Fruit fly (Drosophila melanogaster) whole organism, embryonic: ENCODE data around the gene Pex2.

ENCODE experiments used
- BEAF-32 ChIP-seq: fragments of 200-800 bp; sonication (Bioruptor generic); optimal IDR thresholded peaks from 3 replicates; lab custom pipeline; 2017; ENCODE audit warnings: missing biosample characterization, missing genetic modification characterization, mild to moderate bottlenecking, moderate library complexity, missing genetic modification reagents
- CG10431 ChIP-seq: fragments of 200-800 bp; sonication (Bioruptor generic); optimal IDR thresholded peaks from 3 replicates; lab custom pipeline; 2018; ENCODE audit warnings: missing biosample characterization, mild to moderate bottlenecking, missing genetic modification characterization
- CG1233 ChIP-seq: fragments of 200-800 bp; sonication (Bioruptor generic); optimal IDR thresholded peaks from 4 replicates; lab custom pipeline; 2018; ENCODE audit warnings: missing biosample characterization, mild to moderate bottlenecking, missing genetic modification characterization
- CG13287 ChIP-seq: fragments of 200-800 bp; sonication (Bioruptor generic); IDR thresholded peaks from 2 replicates; pipeline ENCODE4 v1.3.6; 2022; ENCODE audit warnings: missing biosample characterization, missing genetic modification characterization; ENCODE audit not compliant: partially characterized antibody
- CG13296 ChIP-seq: fragments of 200-800 bp; sonication (Bioruptor generic); optimal IDR thresholded peaks from 3 replicates; lab custom pipeline; 2018; ENCODE audit warnings: missing biosample characterization, mild to moderate bottlenecking, missing genetic modification characterization
- CG14710 ChIP-seq: fragments of 200-800 bp; sonication (Bioruptor generic); optimal IDR thresholded peaks from 3 replicates; lab custom pipeline; 2019; ENCODE audit warnings: missing biosample characterization, mild to moderate bottlenecking, missing genetic modification characterization, moderate library complexity
- CG16779 ChIP-seq: fragments of 200-800 bp; sonication (Bioruptor generic); IDR thresholded peaks from 2 replicates; pipeline ENCODE4 v1.3.6; 2022; ENCODE audit warnings: missing biosample characterization, missing genetic modification characterization
- CG16813 ChIP-seq: fragments of 200-800 bp; sonication (Bioruptor generic); IDR thresholded peaks from 3 replicates; pipeline ENCODE4 v1.3.6; 2022; ENCODE audit warnings: missing biosample characterization, missing genetic modification characterization; ENCODE audit not compliant: partially characterized antibody
- CG2712 ChIP-seq: fragments of 200-800 bp; optimal IDR thresholded peaks from 3 replicates; lab custom pipeline; 2019; ENCODE audit warnings: missing biosample characterization, mild to moderate bottlenecking, missing genetic modification characterization, moderate library complexity
- CG2875 ChIP-seq: fragments of 200-800 bp; sonication (Bioruptor generic); optimal IDR thresholded peaks from 2 replicates; lab custom pipeline; 2017; ENCODE audit warnings: missing biosample characterization, mild to moderate bottlenecking, missing genetic modification characterization, missing genetic modification reagents
- CG2889 ChIP-seq: fragments of 200-800 bp; sonication (Bioruptor generic); IDR thresholded peaks from 3 replicates; pipeline ENCODE4 v1.3.6; 2022; ENCODE audit warnings: missing biosample characterization, missing genetic modification characterization
- CG3281 ChIP-seq: fragments of 200-800 bp; sonication (Bioruptor generic); optimal IDR thresholded peaks from 3 replicates; lab custom pipeline; 2017; ENCODE audit warnings: missing biosample characterization, mild to moderate bottlenecking, missing genetic modification characterization
- CG42726 ChIP-seq: fragments of 200-800 bp; sonication (Bioruptor generic); IDR thresholded peaks from 2 replicates; pipeline ENCODE4 v1.3.6; 2022; ENCODE audit warnings: missing biosample characterization, missing genetic modification characterization; ENCODE audit not compliant: partially characterized antibody
- CG4424 ChIP-seq: fragments of 200-800 bp; sonication (Bioruptor generic); optimal IDR thresholded peaks from 3 replicates; lab custom pipeline; 2016; ENCODE audit warnings: missing biosample characterization, missing genetic modification characterization
- CG4617 ChIP-seq: fragments of 200-800 bp; sonication (Bioruptor generic); optimal IDR thresholded peaks from 3 replicates; lab custom pipeline; 2016; ENCODE audit warnings: missing biosample characterization, missing genetic modification characterization, borderline replicate concordance
- CG7786 ChIP-seq: fragments of 200-800 bp; sonication (Bioruptor generic); optimal IDR thresholded peaks from 2 replicates; lab custom pipeline; 2016; ENCODE audit warnings: missing biosample characterization, missing genetic modification characterization
- CG7839 ChIP-seq: fragments of 200-800 bp; sonication (Bioruptor generic); optimal IDR thresholded peaks from 3 replicates; lab custom pipeline; 2018; ENCODE audit warnings: missing biosample characterization, mild to moderate bottlenecking, missing genetic modification characterization, moderate library complexity
- CG7963 ChIP-seq: fragments of 200-800 bp; sonication (Bioruptor generic); IDR thresholded peaks from 3 replicates; pipeline ENCODE4 v1.3.6; 2022; ENCODE audit warnings: missing biosample characterization, missing genetic modification characterization; ENCODE audit not compliant: partially characterized antibody
- CG9932 ChIP-seq: fragments of 200-800 bp; sonication (Bioruptor generic); IDR thresholded peaks from 2 replicates; pipeline ENCODE4 v1.3.6; 2022; ENCODE audit warnings: missing biosample characterization, missing genetic modification characterization
- D ChIP-seq, 2 experiments: fragments of 200-800 bp in 1 of 2; fragments of >200 bp in 1 of 2; sonication (Bioruptor generic) in 1 of 2; optimal IDR thresholded peaks; 2 replicates in 1 of 2; 3 replicates in 1 of 2; lab custom pipeline; 2017; ENCODE audit warnings: mild to moderate bottlenecking in 1 of 2, missing biosample characterization in 1 of 2, missing genetic modification characterization in 1 of 2, missing genetic modification reagents in 1 of 2
- Dll ChIP-seq: fragments of 200-800 bp; sonication (Bioruptor generic); IDR thresholded peaks from 4 replicates; pipeline ENCODE4 v1.3.6; 2022; ENCODE audit warnings: missing biosample characterization, missing genetic modification characterization; ENCODE audit not compliant: partially characterized antibody
- Doc3 ChIP-seq: fragments of 200-800 bp; sonication (Bioruptor generic); IDR thresholded peaks from 3 replicates; pipeline ENCODE4 v1.3.6; 2022; ENCODE audit warnings: missing biosample characterization, missing genetic modification characterization; ENCODE audit not compliant: partially characterized antibody
- Hmr ChIP-seq: fragments of 200-800 bp; sonication (Bioruptor generic); optimal IDR thresholded peaks from 3 replicates; lab custom pipeline; 2017; ENCODE audit warnings: mild to moderate bottlenecking, missing biosample characterization, missing genetic modification reagents, missing genetic modification characterization
- Max ChIP-seq: fragments of 200-800 bp; sonication (Bioruptor generic); optimal IDR thresholded peaks from 2 replicates; lab custom pipeline; 2016; ENCODE audit warnings: missing biosample characterization, mild to moderate bottlenecking, missing genetic modification characterization
- Mes4 ChIP-seq: fragments of 200-800 bp; sonication (Bioruptor generic); optimal IDR thresholded peaks from 2 replicates; lab custom pipeline; 2016; ENCODE audit warnings: missing biosample characterization, missing genetic modification characterization
- NC2β ChIP-seq: fragments of 200-800 bp; sonication (Bioruptor generic); optimal IDR thresholded peaks from 2 replicates; lab custom pipeline; 2016; ENCODE audit warnings: missing biosample characterization, missing genetic modification characterization
- PHDP ChIP-seq: fragments of 200-800 bp; sonication (Bioruptor generic); optimal IDR thresholded peaks from 3 replicates; lab custom pipeline; 2018; ENCODE audit warnings: missing biosample characterization, mild to moderate bottlenecking, missing genetic modification characterization, moderate library complexity
- ab ChIP-seq: fragments of 200-800 bp; sonication (Bioruptor generic); optimal IDR thresholded peaks from 2 replicates; lab custom pipeline; 2016; ENCODE audit warnings: missing biosample characterization, missing genetic modification characterization
- amos ChIP-seq: fragments of 200-800 bp; sonication (Bioruptor generic); IDR thresholded peaks from 2 replicates; pipeline ENCODE4 v1.3.6; 2022; ENCODE audit warnings: missing biosample characterization, missing genetic modification characterization; ENCODE audit not compliant: partially characterized antibody
- bab2 ChIP-seq: fragments of 200-800 bp; sonication (Bioruptor generic); optimal IDR thresholded peaks from 2 replicates; lab custom pipeline; 2016; ENCODE audit warnings: missing biosample characterization, missing genetic modification characterization
- chif ChIP-seq, 2 experiments: fragments of 200-800 bp; sonication (Bioruptor generic); optimal IDR thresholded peaks; 3 replicates each; lab custom pipeline; 2016; ENCODE audit warnings: missing biosample characterization in 2 of 2, missing genetic modification characterization in 2 of 2
- chm ChIP-seq: fragments of 200-800 bp; sonication (Bioruptor generic); IDR thresholded peaks from 2 replicates; pipeline ENCODE4 v1.3.6; 2022; ENCODE audit warnings: missing biosample characterization, missing genetic modification characterization
- croc ChIP-seq: fragments of 200-800 bp; sonication (Bioruptor generic); conservative IDR thresholded peaks from 3 replicates; pipeline ENCODE4 v1.3.6; 2022; ENCODE audit warnings: missing biosample characterization, missing genetic modification characterization
- inv ChIP-seq: fragments of 200-800 bp; sonication (Bioruptor generic); IDR thresholded peaks from 2 replicates; pipeline ENCODE4 v1.3.6; 2022; ENCODE audit warnings: missing biosample characterization, missing genetic modification characterization; ENCODE audit not compliant: partially characterized antibody
- lilli ChIP-seq: fragments of 200-800 bp; sonication (Bioruptor generic); optimal IDR thresholded peaks from 3 replicates; lab custom pipeline; 2016; ENCODE audit warnings: missing biosample characterization, missing genetic modification characterization
- maf-S ChIP-seq: fragments of 200-800 bp; sonication (Bioruptor generic); optimal IDR thresholded peaks from 2 replicates; lab custom pipeline; 2016; ENCODE audit warnings: missing biosample characterization, missing genetic modification characterization
- nerfin-1 ChIP-seq: fragments of 200-800 bp; sonication (Bioruptor generic); optimal IDR thresholded peaks from 3 replicates; lab custom pipeline; 2019; ENCODE audit warnings: missing biosample characterization, mild to moderate bottlenecking, missing genetic modification characterization, moderate library complexity
- prd ChIP-seq, 3 experiments: fragments of >200 bp in 2 of 3; fragments of 200-800 bp in 1 of 3; sonication (Bioruptor generic) in 1 of 3; optimal IDR thresholded peaks in 2 of 3; IDR thresholded peaks in 1 of 3; 2 replicates in 2 of 3; 3 replicates in 1 of 3; pipeline versions ENCODE4 v1.3.6 to Lab custom; 2017 to 2022; ENCODE audit warnings: missing biosample characterization in 1 of 3, missing genetic modification characterization in 1 of 3
- scrt ChIP-seq: fragments of 200-800 bp; sonication (Bioruptor generic); optimal IDR thresholded peaks from 2 replicates; lab custom pipeline; 2018; ENCODE audit warnings: missing biosample characterization, mild to moderate bottlenecking, missing genetic modification characterization, moderate library complexity
- sisA ChIP-seq: fragments of 200-800 bp; sonication (Bioruptor generic); IDR thresholded peaks from 2 replicates; pipeline ENCODE4 v1.3.6; 2022; ENCODE audit warnings: missing biosample characterization, missing genetic modification characterization
- tna ChIP-seq: fragments of 200-800 bp; sonication (Bioruptor generic); IDR thresholded peaks from 2 replicates; pipeline ENCODE4 v1.3.6; 2022; ENCODE audit warnings: missing biosample characterization, missing genetic modification characterization; ENCODE audit not compliant: partially characterized antibody
- tx ChIP-seq: fragments of 200-800 bp; sonication (Bioruptor generic); optimal IDR thresholded peaks from 2 replicates; lab custom pipeline; 2016; ENCODE audit warnings: missing biosample characterization, missing genetic modification characterization
- zen ChIP-seq: fragments of 200-800 bp; sonication (Bioruptor generic); optimal IDR thresholded peaks from 3 replicates; lab custom pipeline; 2018; ENCODE audit warnings: missing biosample characterization, mild to moderate bottlenecking, missing genetic modification characterization, moderate library complexity

The Pex2 gene

dm6 chr3L:8338921-8339320, at the start of gene Pex2 (continued):
- 0 out of 3 replicates have a peak, but pooled peaks have one; percentile 21 for TF ChIP-seq Doc3 (GFP tag; lab: Robert Waterston, UW)

dm6 chr3L:8289336-8290258, 49.3 kb upstream of the Pex2 start, which contains the start of gene cert:
TSS of gene cert (minus strand) at chr3L:8289870.
- no peak for TF ChIP-seq D (optimal IDR thresholded peaks at IDR 0.05; lab: Kevin White, UChicago)
- TF ChIP-seq D (GFP tag; optimal IDR thresholded peaks at IDR 0.05; lab: Kevin White, UChicago), result no peak
- no peak for TF ChIP-seq croc (GFP tag; lab: Robert Waterston, UW)
- TF ChIP-seq Max (GFP tag; lab: Kevin White, UChicago), result peak; percentile 25
- peak; percentile 53; the same call in 1 of the 2 replicates for TF ChIP-seq CG9932
- peak; percentile 8 for TF ChIP-seq CG13296 (GFP tag; lab: Kevin White, UChicago)
- peak; percentile 36 for TF ChIP-seq CG7786
- peak; percentile 48 for TF ChIP-seq lilli (GFP tag; lab: Kevin White, UChicago)
- TF ChIP-seq chm (GFP tag; lab: Robert Waterston, UW), result 0 out of 2 replicates have a peak, but pooled peaks have one; percentile 14
- peak; percentile 94 for TF ChIP-seq CG13287
- peak; percentile 26 for TF ChIP-seq scrt
- TF ChIP-seq CG2875 (GFP tag; lab: Kevin White, UChicago), result no peak
- peak; percentile 35 for TF ChIP-seq bab2 (GFP tag; lab: Kevin White, UChicago)
- TF ChIP-seq CG16813, result peak; percentile 89
- no peak for TF ChIP-seq sisA
- no peak for TF ChIP-seq chif (GFP tag; optimal IDR thresholded peaks at IDR 0.05; lab: Kevin White, UChicago)
- peak; percentile 15 for TF ChIP-seq PHDP (tag; lab: Kevin White, UChicago)
- no peak for TF ChIP-seq CG3281 (GFP tag; lab: Kevin White, UChicago)
- no peak for TF ChIP-seq CG1233 (GFP tag; lab: Kevin White, UChicago)
- TF ChIP-seq inv (GFP tag; lab: Robert Waterston, UW), result peak; percentile 87
- peak; percentile 80; the same call in 1 of the 2 replicates for TF ChIP-seq CG42726
- TF ChIP-seq CG7963 (GFP tag; lab: Robert Waterston, UW), result peak; percentile 81
- peak; percentile 33 for TF ChIP-seq NC2β (GFP tag; lab: Kevin White, UChicago)
- peak; percentile 17 for TF ChIP-seq CG2712 (tag; lab: Kevin White, UChicago)
- TF ChIP-seq prd (optimal IDR thresholded peaks at IDR 0.05; lab: Kevin White, UChicago), result no peak
- TF ChIP-seq prd (GFP tag; IDR thresholded peaks at IDR 0.05; lab: Robert Waterston, UW), result 0 out of 3 replicates have a peak, but pooled peaks have one; percentile 11
- TF ChIP-seq tna (GFP tag; lab: Robert Waterston, UW), result peak; percentile 76
- peak; percentile 12 for TF ChIP-seq maf-S (GFP tag; lab: Kevin White, UChicago)
- peak; percentile 43 for TF ChIP-seq CG4424 (GFP tag; lab: Kevin White, UChicago)
- peak; percentile 92 for TF ChIP-seq Dll (GFP tag; lab: Robert Waterston, UW)
- TF ChIP-seq CG10431 (GFP tag; lab: Kevin White, UChicago), result no peak
- no peak for TF ChIP-seq nerfin-1 (tag; lab: Kevin White, UChicago)
- no peak for TF ChIP-seq ab (GFP tag; lab: Kevin White, UChicago)
- peak; percentile 91 for TF ChIP-seq amos (GFP tag; lab: Robert Waterston, UW)
- TF ChIP-seq tx (GFP tag; lab: Kevin White, UChicago), result peak; percentile 26
- no peak for TF ChIP-seq CG16779
- TF ChIP-seq Mes4, result no peak
- TF ChIP-seq CG7839 (tag; lab: Kevin White, UChicago), result peak; percentile 16
- no peak for TF ChIP-seq CG2889 (GFP tag; lab: Robert Waterston, UW)
- peak; percentile 19 for TF ChIP-seq Hmr (GFP tag; lab: Kevin White, UChicago)
- TF ChIP-seq BEAF-32, result peak; percentile 93
- TF ChIP-seq zen (tag; lab: Kevin White, UChicago), result peak; percentile 29
- peak; percentile 37 for TF ChIP-seq CG4617 (GFP tag; lab: Kevin White, UChicago)
- peak; percentile 99 for TF ChIP-seq CG14710 (tag; lab: Kevin White, UChicago)
